Worm (Caenorhabditis elegans) whole organism, late embryonic: ENCODE measurements around the gene F26C11.3.

Source experiments
- K02D7.2 ChIP-seq: sonication (generic microtip); optimal IDR thresholded peaks from 2 replicates; lab custom pipeline; 2017; ENCODE audit warnings: mild to moderate bottlenecking, missing genetic modification characterization, missing compliant biosample characterization
- ama-1 ChIP-seq: fragments of 150-350 bp; optimal IDR thresholded peaks from 2 replicates; lab custom pipeline; 2014
- ceh-24 ChIP-seq: sonication (generic microtip); optimal IDR thresholded peaks from 2 replicates; lab custom pipeline; 2016; ENCODE audit warnings: mild to moderate bottlenecking, missing genetic modification characterization, missing compliant biosample characterization
- ceh-31 ChIP-seq: sonication (generic microtip); optimal IDR thresholded peaks from 2 replicates; lab custom pipeline; 2016; ENCODE audit warnings: missing genetic modification characterization, missing compliant biosample characterization
- eyg-1 ChIP-seq: sonication (generic microtip); optimal IDR thresholded peaks from 2 replicates; lab custom pipeline; 2016; ENCODE audit warnings: missing genotype, missing genetic modification characterization, missing compliant biosample characterization
- fkh-10 ChIP-seq: fragments of 150-350 bp; optimal IDR thresholded peaks from 2 replicates; lab custom pipeline; 2014; ENCODE audit warnings: missing biosample characterization, missing genetic modification reagents, missing genetic modification characterization
- mec-3 ChIP-seq: sonication (generic microtip); optimal IDR thresholded peaks from 2 replicates; lab custom pipeline; 2016; ENCODE audit warnings: borderline replicate concordance, missing genetic modification characterization, missing compliant biosample characterization
- nhr-11 ChIP-seq: fragments of 150-350 bp; optimal IDR thresholded peaks from 2 replicates; lab custom pipeline; 2014; ENCODE audit warnings: missing biosample characterization, missing genetic modification characterization
- nhr-232 ChIP-seq: sonication (generic microtip); optimal IDR thresholded peaks from 2 replicates; lab custom pipeline; 2016; ENCODE audit warnings: missing genetic modification characterization, missing compliant biosample characterization
- pha-4 ChIP-seq: fragments of 150-350 bp; optimal IDR thresholded peaks from 2 replicates; lab custom pipeline; 2018; ENCODE audit warnings: missing biosample characterization, missing genetic modification reagents, missing genetic modification characterization
- rnt-1 ChIP-seq: sonication (generic microtip); optimal IDR thresholded peaks from 2 replicates; lab custom pipeline; 2016; ENCODE audit warnings: missing genetic modification characterization, missing compliant biosample characterization
- ttx-3 ChIP-seq: sonication (generic microtip); optimal IDR thresholded peaks from 2 replicates; lab custom pipeline; 2016; ENCODE audit warnings: missing genetic modification reagents, missing genetic modification characterization, missing compliant biosample characterization
- unc-42 ChIP-seq: sonication (generic microtip); optimal IDR thresholded peaks from 2 replicates; lab custom pipeline; 2016; ENCODE audit warnings: missing genotype, missing genetic modification characterization, missing compliant biosample characterization
- zip-5 ChIP-seq: sonication (generic microtip); optimal IDR thresholded peaks from 2 replicates; lab custom pipeline; 2016; ENCODE audit warnings: missing genetic modification characterization, missing compliant biosample characterization

DNA sequence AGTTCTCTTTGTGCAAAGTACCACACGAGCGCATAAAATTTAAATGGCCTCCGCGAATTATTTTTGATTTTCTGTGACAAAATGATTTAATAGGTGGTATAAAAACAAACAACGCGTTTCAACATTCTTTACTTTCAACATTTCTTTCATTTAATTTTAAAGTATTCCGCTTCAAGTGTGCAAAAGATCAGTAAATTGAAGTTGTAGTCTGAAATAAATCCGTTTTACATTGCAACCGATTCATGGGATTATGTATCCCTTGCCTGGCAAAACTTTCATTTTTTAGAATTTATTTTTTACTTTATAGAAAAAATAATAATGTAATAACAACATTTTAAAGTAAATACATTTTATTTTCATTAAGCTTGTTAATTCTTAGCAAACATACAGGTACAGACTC lies 20.5 kb downstream of the F26C11.3 start, which contains the start of gene F26C11.1:
- no peak for TF ChIP-seq pha-4 (tag; lab: Kevin White, UChicago)
- TF ChIP-seq rnt-1 (tag; lab: Kevin White, UChicago) = no peak
- TF ChIP-seq unc-42 (tag; lab: Kevin White, UChicago) = no peak
- TF ChIP-seq ama-1 (lab: Kevin White, UChicago) = no peak
- no peak for TF ChIP-seq K02D7.2 (tag; lab: Kevin White, UChicago)
- no peak for TF ChIP-seq nhr-232 (tag; lab: Kevin White, UChicago)
- TF ChIP-seq zip-5 (tag; lab: Kevin White, UChicago) = no peak
- no peak for TF ChIP-seq ttx-3 (tag; lab: Kevin White, UChicago)
- no peak for TF ChIP-seq mec-3
- TF ChIP-seq ceh-24 (tag; lab: Kevin White, UChicago) = no peak
- no peak for TF ChIP-seq eyg-1 (tag; lab: Kevin White, UChicago)
- TF ChIP-seq ceh-31 (tag; lab: Kevin White, UChicago) = no peak
- no peak for TF ChIP-seq nhr-11 (tag; lab: Kevin White, UChicago)
- TF ChIP-seq fkh-10 (GFP tag; lab: Kevin White, UChicago) = no peak
